Worm (Caenorhabditis elegans) whole organism, L3 larva: ENCODE results near the gene sri-63.

Source experiments
- ama-1 ChIP-seq: fragments of 150-350 bp; optimal IDR thresholded peaks from 2 replicates; lab custom pipeline; 2018
- ceh-16 ChIP-seq: sonication (generic microtip); optimal IDR thresholded peaks from 2 replicates; lab custom pipeline; 2017; ENCODE audit warnings: missing biosample characterization, missing genetic modification characterization
- jun-1 ChIP-seq: fragments of 150-350 bp; optimal IDR thresholded peaks from 2 replicates; lab custom pipeline; 2014; ENCODE audit warnings: missing biosample characterization, missing genetic modification reagents, missing genetic modification characterization
- nhr-23 ChIP-seq: fragments of 150-350 bp; optimal IDR thresholded peaks from 2 replicates; lab custom pipeline; 2014; ENCODE audit warnings: missing biosample characterization, missing genetic modification reagents, missing genetic modification characterization
- nhr-237 ChIP-seq: fragments of 150-350 bp; optimal IDR thresholded peaks from 2 replicates; lab custom pipeline; 2014; ENCODE audit warnings: missing biosample characterization, missing genetic modification characterization
- snpc-4 ChIP-seq: fragments of 150-350 bp; optimal IDR thresholded peaks from 2 replicates; lab custom pipeline; 2014; ENCODE audit warnings: missing biosample characterization, missing genetic modification characterization
- unc-62 ChIP-seq: fragments of 150-350 bp; sonication (generic microtip); optimal IDR thresholded peaks from 4 replicates; lab custom pipeline; 2014; ENCODE audit warnings: missing biosample characterization, missing genetic modification reagents, missing genetic modification characterization
- zag-1 ChIP-seq: fragments of 150-350 bp; optimal IDR thresholded peaks from 2 replicates; lab custom pipeline; 2014; ENCODE audit warnings: missing biosample characterization, missing genetic modification characterization
- ztf-11 ChIP-seq: fragments of 150-350 bp; optimal IDR thresholded peaks from 2 replicates; lab custom pipeline; 2014; ENCODE audit warnings: missing biosample characterization, missing genetic modification characterization

- TF ChIP-seq ztf-11 (no peak), snpc-4 (tag; lab: Kevin White, UChicago) (no peak), zag-1 (tag; lab: Kevin White, UChicago) (no peak), ama-1 (lab: Kevin White, UChicago) (no peak), nhr-23 (tag; lab: Kevin White, UChicago) (no peak), jun-1 (no peak), unc-62 (GFP tag; lab: Kevin White, UChicago) (no peak), ceh-16 (tag; lab: Kevin White, UChicago) (no peak), nhr-237 (tag; lab: Kevin White, UChicago) (no peak)
Observed at ce11 chrII:3247556-3247955, 39.6 kb upstream of the sri-63 start.
